Fruit fly (Drosophila melanogaster) whole organism, embryonic: ENCODE results near the gene CG45676.
A peak's percentile ranks its signal among the peaks of the same experiment; 100 is the strongest.

Source experiments
- Bdp1 ChIP-seq: fragments of 200-800 bp; sonication (Bioruptor generic); optimal IDR thresholded peaks from 3 replicates; lab custom pipeline; 2016; ENCODE audit warnings: missing biosample characterization, missing genetic modification characterization
- BtbVII ChIP-seq: fragments of 200-800 bp; sonication (Bioruptor generic); optimal IDR thresholded peaks from 3 replicates; lab custom pipeline; 2017; ENCODE audit warnings: missing biosample characterization, mild to moderate bottlenecking, missing genetic modification characterization
- CG10366 ChIP-seq: fragments of 200-800 bp; sonication (Bioruptor generic); IDR thresholded peaks from 2 replicates; pipeline ENCODE4 v1.3.6; 2022; ENCODE audit warnings: missing biosample characterization, missing genetic modification characterization
- CG10462 ChIP-seq: fragments of 200-800 bp; sonication (Bioruptor generic); optimal IDR thresholded peaks from 2 replicates; lab custom pipeline; 2016; ENCODE audit warnings: missing biosample characterization, missing genetic modification characterization
- CG12155 ChIP-seq: fragments of 200-800 bp; sonication (Bioruptor generic); optimal IDR thresholded peaks from 3 replicates; lab custom pipeline; 2016; ENCODE audit warnings: missing biosample characterization, missing genetic modification characterization
- CG12299 ChIP-seq: fragments of 200-800 bp; sonication (Bioruptor generic); optimal IDR thresholded peaks from 2 replicates; lab custom pipeline; 2018; ENCODE audit warnings: missing biosample characterization, mild to moderate bottlenecking, missing genetic modification characterization
- CG12391 ChIP-seq: fragments of 200-800 bp; sonication (Bioruptor generic); optimal IDR thresholded peaks from 3 replicates; lab custom pipeline; 2018; ENCODE audit warnings: missing biosample characterization, mild to moderate bottlenecking, missing genetic modification characterization, moderate library complexity
- CG14965 ChIP-seq: fragments of 200-800 bp; sonication (Bioruptor generic); optimal IDR thresholded peaks from 2 replicates; lab custom pipeline; 2016; ENCODE audit warnings: missing biosample characterization, missing genetic modification characterization, borderline replicate concordance
- CG15073 ChIP-seq: fragments of 200-800 bp; sonication (Bioruptor generic); optimal IDR thresholded peaks from 2 replicates; lab custom pipeline; 2016; ENCODE audit warnings: missing biosample characterization, missing genetic modification characterization
- CG1529 ChIP-seq: fragments of 200-800 bp; sonication (Bioruptor generic); optimal IDR thresholded peaks from 3 replicates; lab custom pipeline; 2018; ENCODE audit warnings: missing biosample characterization, missing genetic modification characterization
- CG15479 ChIP-seq: fragments of 200-800 bp; sonication (Bioruptor generic); optimal IDR thresholded peaks from 3 replicates; lab custom pipeline; 2019; ENCODE audit warnings: missing biosample characterization, mild to moderate bottlenecking, missing genetic modification characterization, moderate library complexity
- CG15514 ChIP-seq: fragments of 200-800 bp; sonication (Bioruptor generic); optimal IDR thresholded peaks from 3 replicates; lab custom pipeline; 2017; ENCODE audit warnings: missing biosample characterization, missing genetic modification characterization, mild to moderate bottlenecking, moderate library complexity, missing genetic modification reagents
- CG18619 ChIP-seq: fragments of 200-800 bp; sonication (Bioruptor generic); optimal IDR thresholded peaks from 3 replicates; lab custom pipeline; 2017; ENCODE audit warnings: missing biosample characterization, mild to moderate bottlenecking, missing genetic modification characterization
- CG30431 ChIP-seq: fragments of 200-800 bp; sonication (Bioruptor generic); optimal IDR thresholded peaks from 2 replicates; lab custom pipeline; 2017; ENCODE audit warnings: missing biosample characterization, missing genetic modification characterization
- CG31365 ChIP-seq: fragments of 200-800 bp; sonication (Bioruptor generic); optimal IDR thresholded peaks from 2 replicates; lab custom pipeline; 2018; ENCODE audit warnings: missing biosample characterization, mild to moderate bottlenecking, missing genetic modification characterization
- CG3163 ChIP-seq: fragments of 200-800 bp; sonication (Bioruptor generic); optimal IDR thresholded peaks from 3 replicates; lab custom pipeline; 2016; ENCODE audit warnings: missing biosample characterization, missing genetic modification characterization
- CG32772 ChIP-seq: fragments of 200-800 bp; sonication (Bioruptor generic); IDR thresholded peaks from 2 replicates; pipeline ENCODE4 v1.3.6; 2022; ENCODE audit warnings: missing biosample characterization, missing genetic modification characterization
- CG33557 ChIP-seq: fragments of 200-800 bp; sonication (Bioruptor generic); optimal IDR thresholded peaks from 2 replicates; lab custom pipeline; 2019; ENCODE audit warnings: missing biosample characterization, mild to moderate bottlenecking, missing genetic modification characterization, moderate library complexity
- CG3838 ChIP-seq: fragments of 200-800 bp; sonication (Bioruptor generic); optimal IDR thresholded peaks from 3 replicates; lab custom pipeline; 2016; ENCODE audit warnings: missing biosample characterization, missing genetic modification characterization
- CG4404 ChIP-seq: fragments of 200-800 bp; sonication (Bioruptor generic); IDR thresholded peaks from 2 replicates; pipeline ENCODE4 v1.3.6; 2022; ENCODE audit warnings: missing biosample characterization, missing genetic modification characterization
- CG5180 ChIP-seq: fragments of 200-800 bp; sonication (Bioruptor generic); optimal IDR thresholded peaks from 3 replicates; lab custom pipeline; 2017; ENCODE audit warnings: missing biosample characterization, missing genetic modification characterization, mild to moderate bottlenecking, moderate library complexity, missing genetic modification reagents
- CG6254 ChIP-seq: fragments of 200-800 bp; sonication (Bioruptor generic); optimal IDR thresholded peaks from 3 replicates; lab custom pipeline; 2017; ENCODE audit warnings: mild to moderate bottlenecking, missing biosample characterization, missing genetic modification reagents, missing genetic modification characterization
- CG8944 ChIP-seq: fragments of 200-800 bp; sonication (Bioruptor generic); optimal IDR thresholded peaks from 3 replicates; lab custom pipeline; 2016; ENCODE audit warnings: missing biosample characterization, missing genetic modification characterization
- CG9797 ChIP-seq: fragments of 200-800 bp; sonication (Bioruptor generic); optimal IDR thresholded peaks from 3 replicates; lab custom pipeline; 2018; ENCODE audit warnings: missing biosample characterization, mild to moderate bottlenecking, missing genetic modification characterization
- CoRest ChIP-seq: fragments of 200-800 bp; sonication (Bioruptor generic); optimal IDR thresholded peaks from 3 replicates; lab custom pipeline; 2018; ENCODE audit warnings: missing biosample characterization, mild to moderate bottlenecking, missing genetic modification characterization, moderate library complexity
- H15 ChIP-seq: fragments of 200-800 bp; sonication (Bioruptor generic); IDR thresholded peaks from 3 replicates; pipeline ENCODE4 v1.3.6; 2022; ENCODE audit warnings: missing biosample characterization, missing genetic modification characterization
- HLH4C ChIP-seq: fragments of 200-800 bp; sonication (Bioruptor generic); IDR thresholded peaks from 3 replicates; pipeline ENCODE4 v1.3.6; 2022; ENCODE audit warnings: missing biosample characterization, missing genetic modification characterization; ENCODE audit not compliant: partially characterized antibody
- HLHmδ ChIP-seq: fragments of 200-800 bp; sonication (Bioruptor generic); optimal IDR thresholded peaks from 2 replicates; lab custom pipeline; 2018; ENCODE audit warnings: missing biosample characterization, mild to moderate bottlenecking, missing genetic modification characterization, moderate library complexity
- Hr3 ChIP-seq: fragments of 200-800 bp; sonication (Bioruptor generic); optimal IDR thresholded peaks from 3 replicates; lab custom pipeline; 2016; ENCODE audit warnings: missing biosample characterization, missing genetic modification characterization
- Hr39 ChIP-seq: fragments of >200 bp; optimal IDR thresholded peaks from 2 replicates; lab custom pipeline; 2017
- Lhr ChIP-seq: fragments of 200-800 bp; sonication (Bioruptor generic); optimal IDR thresholded peaks from 3 replicates; lab custom pipeline; 2017; ENCODE audit warnings: mild to moderate bottlenecking, missing biosample characterization, missing genetic modification reagents, missing genetic modification characterization
- NFAT ChIP-seq: fragments of 200-800 bp; sonication (Bioruptor generic); IDR thresholded peaks from 2 replicates; pipeline ENCODE4 v1.3.6; 2022; ENCODE audit warnings: missing biosample characterization, missing genetic modification characterization
- Nf-YB ChIP-seq: fragments of 200-800 bp; sonication (Bioruptor generic); optimal IDR thresholded peaks from 3 replicates; lab custom pipeline; 2019; ENCODE audit warnings: missing biosample characterization, mild to moderate bottlenecking, missing genetic modification characterization, moderate library complexity
- Xbp1 ChIP-seq: fragments of 200-800 bp; sonication (Bioruptor generic); optimal IDR thresholded peaks from 3 replicates; lab custom pipeline; 2016; ENCODE audit warnings: missing biosample characterization, mild to moderate bottlenecking, missing genetic modification characterization
- amos ChIP-seq: fragments of 200-800 bp; sonication (Bioruptor generic); IDR thresholded peaks from 2 replicates; pipeline ENCODE4 v1.3.6; 2022; ENCODE audit warnings: missing biosample characterization, missing genetic modification characterization; ENCODE audit not compliant: partially characterized antibody
- bigmax ChIP-seq: fragments of 200-800 bp; sonication (Bioruptor generic); optimal IDR thresholded peaks from 2 replicates; lab custom pipeline; 2018; ENCODE audit warnings: missing biosample characterization, mild to moderate bottlenecking, missing genetic modification characterization
- br ChIP-seq: fragments of >200 bp; optimal IDR thresholded peaks from 2 replicates; lab custom pipeline; 2017
- ci ChIP-seq: fragments of 200-800 bp; sonication (Bioruptor generic); IDR thresholded peaks from 3 replicates; pipeline ENCODE4 v1.3.6; 2022; ENCODE audit warnings: missing biosample characterization, missing genetic modification characterization
- hkb ChIP-seq, 2 experiments: fragments of 200-800 bp in 1 of 2; fragments of >200 bp in 1 of 2; sonication (Bioruptor generic) in 1 of 2; IDR thresholded peaks in 1 of 2; optimal IDR thresholded peaks in 1 of 2; 2 replicates each; pipeline versions ENCODE4 v1.3.6 to Lab custom; 2017 to 2022; ENCODE audit warnings: missing biosample characterization in 1 of 2, missing genetic modification characterization in 1 of 2
- inv ChIP-seq: fragments of 200-800 bp; sonication (Bioruptor generic); IDR thresholded peaks from 2 replicates; pipeline ENCODE4 v1.3.6; 2022; ENCODE audit warnings: missing biosample characterization, missing genetic modification characterization; ENCODE audit not compliant: partially characterized antibody
- jumu ChIP-seq: fragments of 200-800 bp; sonication (Bioruptor generic); optimal IDR thresholded peaks from 3 replicates; lab custom pipeline; 2016; ENCODE audit warnings: missing biosample characterization, missing genetic modification characterization
- kah ChIP-seq: fragments of 200-800 bp; sonication (Bioruptor generic); optimal IDR thresholded peaks from 2 replicates; lab custom pipeline; 2018; ENCODE audit warnings: missing biosample characterization, mild to moderate bottlenecking, missing genetic modification characterization
- mam ChIP-seq: fragments of 200-800 bp; sonication (Bioruptor generic); optimal IDR thresholded peaks from 3 replicates; lab custom pipeline; 2016; ENCODE audit warnings: missing biosample characterization, missing genetic modification characterization
- onecut ChIP-seq: fragments of 200-800 bp; sonication (Bioruptor generic); IDR thresholded peaks from 2 replicates; pipeline ENCODE4 v1.3.6; 2022; ENCODE audit warnings: missing biosample characterization, missing genetic modification characterization
- pb ChIP-seq: fragments of 200-800 bp; sonication (Bioruptor generic); optimal IDR thresholded peaks from 3 replicates; lab custom pipeline; 2016; ENCODE audit warnings: missing biosample characterization, missing genetic modification characterization
- rib ChIP-seq: fragments of 200-800 bp; sonication (Bioruptor generic); IDR thresholded peaks from 2 replicates; pipeline ENCODE4 v1.3.6; 2022; ENCODE audit warnings: missing biosample characterization, missing genetic modification characterization
- sc ChIP-seq, 3 experiments: fragments of >200 bp in 2 of 3; fragments of 200-800 bp in 1 of 3; sonication (Bioruptor generic) in 1 of 3; optimal IDR thresholded peaks; 2 replicates in 2 of 3; 3 replicates in 1 of 3; lab custom pipeline; 2017; ENCODE audit warnings: mild to moderate bottlenecking in 1 of 3, missing biosample characterization in 1 of 3, missing genetic modification characterization in 1 of 3, missing genetic modification reagents in 1 of 3
- schlank ChIP-seq: fragments of 200-800 bp; sonication (Bioruptor generic); optimal IDR thresholded peaks from 2 replicates; lab custom pipeline; 2018; ENCODE audit warnings: missing biosample characterization, mild to moderate bottlenecking, missing genetic modification characterization
- sim ChIP-seq: fragments of 200-800 bp; sonication (Bioruptor generic); IDR thresholded peaks from 2 replicates; pipeline ENCODE4 v1.3.6; 2022; ENCODE audit warnings: missing biosample characterization, missing genetic modification characterization
- sug ChIP-seq: fragments of 200-800 bp; optimal IDR thresholded peaks from 2 replicates; lab custom pipeline; 2019; ENCODE audit warnings: missing biosample characterization, mild to moderate bottlenecking, missing genetic modification characterization, moderate library complexity

Gene CG45676

dm6 chr3R:11392805-11393204, 25.9 kb upstream of the CG45676 start (continued):
- TF ChIP-seq sc (optimal IDR thresholded peaks at IDR 0.05; lab: Kevin White, UChicago) (no peak), sc (GFP tag; optimal IDR thresholded peaks at IDR 0.05; lab: Kevin White, UChicago) (peak; percentile 74), Nf-YB (GFP tag; lab: Kevin White, UChicago) (peak; percentile 40), Hr39 (no peak), CG15479 (GFP tag; lab: Kevin White, UChicago) (peak; percentile 44), Bdp1 (GFP tag; lab: Kevin White, UChicago) (peak; percentile 37), CG3163 (peak; percentile 2), Hr3 (peak; percentile 25), CG10366 (GFP tag; lab: Robert Waterston, UW) (peak; percentile 42), jumu (GFP tag; lab: Kevin White, UChicago) (peak; percentile 15), CG12391 (tag; lab: Kevin White, UChicago) (peak; percentile 51), CG6254 (GFP tag; lab: Kevin White, UChicago) (peak; percentile 74), CG1529 (peak; percentile 71), hkb (optimal IDR thresholded peaks at IDR 0.05; lab: Kevin White, UChicago) (no peak), hkb (GFP tag; IDR thresholded peaks at IDR 0.05; lab: Robert Waterston, UW) (no peak; the same call in 1 of the 2 replicates), inv (GFP tag; lab: Robert Waterston, UW) (no peak), CG9797 (no peak), CG15514 (GFP tag; lab: Kevin White, UChicago) (peak; percentile 51), HLHmδ (GFP tag; lab: Kevin White, UChicago) (peak; percentile 98), CG10462 (GFP tag; lab: Kevin White, UChicago) (peak; percentile 30), schlank (tag; lab: Kevin White, UChicago) (peak; percentile 47), rib (GFP tag; lab: Robert Waterston, UW) (no peak), CG18619 (GFP tag; lab: Kevin White, UChicago) (peak; percentile 73), CG15073 (GFP tag; lab: Kevin White, UChicago) (no peak), ci (peak; percentile 92), CG3838 (GFP tag; lab: Kevin White, UChicago) (no peak), CG8944 (GFP tag; lab: Kevin White, UChicago) (peak; percentile 19), sug (no peak), onecut (GFP tag; lab: Robert Waterston, UW) (peak; percentile 86), HLH4C (GFP tag; lab: Robert Waterston, UW) (no peak), br (lab: Kevin White, UChicago) (no peak), H15 (GFP tag; lab: Robert Waterston, UW) (peak; percentile 79), CG5180 (GFP tag; lab: Kevin White, UChicago) (peak; percentile 45), sim (peak; percentile 68; the same call in 1 of the 2 replicates), CG12155 (GFP tag; lab: Kevin White, UChicago) (no peak), CoRest (tag; lab: Kevin White, UChicago) (peak; percentile 63), mam (GFP tag; lab: Kevin White, UChicago) (no peak), CG4404 (GFP tag; lab: Robert Waterston, UW) (peak; percentile 63), CG12299 (peak; percentile 20), amos (GFP tag; lab: Robert Waterston, UW) (no peak; the same call in 1 of the 2 replicates), CG33557 (GFP tag; lab: Kevin White, UChicago) (peak; percentile 86), CG31365 (tag; lab: Kevin White, UChicago) (peak; percentile 96), BtbVII (GFP tag; lab: Kevin White, UChicago) (peak; percentile 24), CG14965 (peak; percentile 1), CG30431 (GFP tag; lab: Kevin White, UChicago) (peak; percentile 86), NFAT (peak; percentile 26; the same call in 1 of the 2 replicates), CG32772 (peak; percentile 57), kah (GFP tag; lab: Kevin White, UChicago) (peak; percentile 49), Lhr (GFP tag; lab: Kevin White, UChicago) (peak; percentile 62), pb (GFP tag; lab: Kevin White, UChicago) (peak; percentile 71), Xbp1 (GFP tag; lab: Kevin White, UChicago) (peak; percentile 64), bigmax (no peak)
